Worm (Caenorhabditis elegans): ENCODE results near the gene F54D10.9.

DNA sequence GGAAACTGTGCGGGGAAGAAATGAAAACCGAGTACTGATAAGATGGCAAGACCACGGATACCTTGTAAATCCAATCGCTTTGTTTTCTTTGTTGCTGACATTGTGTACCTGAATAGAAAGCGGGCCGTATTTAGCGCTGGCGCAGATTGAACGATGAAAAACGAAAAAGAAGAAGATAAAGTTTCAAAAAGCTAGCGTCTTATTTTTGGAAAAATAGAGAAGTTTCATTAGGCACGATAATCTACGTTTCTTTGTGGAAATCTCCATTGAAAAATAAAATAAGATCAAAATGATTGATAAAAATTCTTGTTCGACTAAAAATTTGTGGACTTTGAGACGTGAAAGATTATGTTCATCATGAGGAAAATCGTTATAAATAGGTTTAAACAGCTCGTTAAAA is 3.6 kb upstream of the F54D10.9 start, which contains the start of gene oac-4:
- TF ChIP-seq mel-28 (tag; optimal IDR thresholded peaks at IDR 0.05; ENCODE audit: borderline replicate concordance): no peak
- TF ChIP-seq pbrm-1 (GFP tag; IDR thresholded peaks at IDR 0.05): no peak

All from whole organism, young adult.